Fruit fly (Drosophila melanogaster) whole organism, embryonic: ENCODE data around the gene Hmt4-20.

Source experiments
- Abd-B ChIP-seq: fragments of 200-800 bp; sonication (Bioruptor generic); optimal IDR thresholded peaks from 2 replicates; lab custom pipeline; 2018; ENCODE audit warnings: missing biosample characterization, mild to moderate bottlenecking, missing genetic modification characterization, moderate library complexity
- Aef1 ChIP-seq: fragments of 200-800 bp; sonication (Bioruptor generic); IDR thresholded peaks from 3 replicates; pipeline ENCODE4 v1.3.6; 2022; ENCODE audit warnings: missing biosample characterization, missing genetic modification characterization
- CG10366 ChIP-seq: fragments of 200-800 bp; sonication (Bioruptor generic); IDR thresholded peaks from 2 replicates; pipeline ENCODE4 v1.3.6; 2022; ENCODE audit warnings: missing biosample characterization, missing genetic modification characterization
- CG10431 ChIP-seq: fragments of 200-800 bp; sonication (Bioruptor generic); optimal IDR thresholded peaks from 3 replicates; lab custom pipeline; 2018; ENCODE audit warnings: missing biosample characterization, mild to moderate bottlenecking, missing genetic modification characterization
- CG10543 ChIP-seq: fragments of 200-800 bp; sonication (Bioruptor generic); optimal IDR thresholded peaks from 3 replicates; lab custom pipeline; 2017; ENCODE audit warnings: missing biosample characterization, mild to moderate bottlenecking, missing genetic modification characterization, moderate library complexity
- CG11085 ChIP-seq: fragments of 200-800 bp; sonication (Bioruptor generic); IDR thresholded peaks from 2 replicates; pipeline ENCODE4 v1.3.6; 2022; ENCODE audit warnings: missing biosample characterization, missing genetic modification characterization
- CG11456 ChIP-seq: fragments of 200-800 bp; sonication (Bioruptor generic); IDR thresholded peaks from 3 replicates; pipeline ENCODE4 v1.3.6; 2022; ENCODE audit warnings: missing biosample characterization, missing genetic modification characterization
- CG12155 ChIP-seq: fragments of 200-800 bp; sonication (Bioruptor generic); optimal IDR thresholded peaks from 3 replicates; lab custom pipeline; 2016; ENCODE audit warnings: missing biosample characterization, missing genetic modification characterization
- CG12299 ChIP-seq: fragments of 200-800 bp; sonication (Bioruptor generic); optimal IDR thresholded peaks from 2 replicates; lab custom pipeline; 2018; ENCODE audit warnings: missing biosample characterization, mild to moderate bottlenecking, missing genetic modification characterization
- CG12769 ChIP-seq: fragments of 200-800 bp; sonication (Bioruptor generic); optimal IDR thresholded peaks from 2 replicates; lab custom pipeline; 2019; ENCODE audit warnings: missing biosample characterization, mild to moderate bottlenecking, missing genetic modification characterization, moderate library complexity
- CG13624 ChIP-seq: fragments of 200-800 bp; sonication (Bioruptor generic); optimal IDR thresholded peaks from 2 replicates; lab custom pipeline; 2016; ENCODE audit warnings: missing biosample characterization, missing genetic modification characterization
- CG14441 ChIP-seq: fragments of 200-800 bp; sonication (Bioruptor generic); IDR thresholded peaks from 2 replicates; pipeline ENCODE4 v1.3.6; 2022; ENCODE audit warnings: missing biosample characterization, missing genetic modification characterization
- CG14965 ChIP-seq: fragments of 200-800 bp; sonication (Bioruptor generic); optimal IDR thresholded peaks from 2 replicates; lab custom pipeline; 2016; ENCODE audit warnings: missing biosample characterization, missing genetic modification characterization, borderline replicate concordance
- CG15073 ChIP-seq: fragments of 200-800 bp; sonication (Bioruptor generic); optimal IDR thresholded peaks from 2 replicates; lab custom pipeline; 2016; ENCODE audit warnings: missing biosample characterization, missing genetic modification characterization
- CG1792 ChIP-seq: fragments of 200-800 bp; sonication (Bioruptor generic); optimal IDR thresholded peaks from 2 replicates; lab custom pipeline; 2016; ENCODE audit warnings: missing biosample characterization, missing genetic modification characterization
- CG18476 ChIP-seq: fragments of 200-800 bp; sonication (Bioruptor generic); optimal IDR thresholded peaks from 2 replicates; lab custom pipeline; 2016; ENCODE audit warnings: missing biosample characterization, mild to moderate bottlenecking, missing genetic modification characterization
- CG31365 ChIP-seq: fragments of 200-800 bp; sonication (Bioruptor generic); optimal IDR thresholded peaks from 2 replicates; lab custom pipeline; 2018; ENCODE audit warnings: missing biosample characterization, mild to moderate bottlenecking, missing genetic modification characterization
- CG3163 ChIP-seq: fragments of 200-800 bp; sonication (Bioruptor generic); optimal IDR thresholded peaks from 3 replicates; lab custom pipeline; 2016; ENCODE audit warnings: missing biosample characterization, missing genetic modification characterization
- CG3726 ChIP-seq: fragments of 200-800 bp; sonication (Bioruptor generic); IDR thresholded peaks from 3 replicates; pipeline ENCODE4, ENCODE4 v1.3.6; 2022; ENCODE audit warnings: missing biosample characterization, missing genetic modification characterization
- CG6689 ChIP-seq: fragments of 200-800 bp; sonication (Bioruptor generic); IDR thresholded peaks from 2 replicates; pipeline ENCODE4 v1.3.6; 2022; ENCODE audit warnings: missing biosample characterization, missing genetic modification characterization
- CG9817 ChIP-seq: fragments of 200-800 bp; sonication (Bioruptor generic); optimal IDR thresholded peaks from 2 replicates; lab custom pipeline; 2018; ENCODE audit warnings: missing biosample characterization, mild to moderate bottlenecking, missing genetic modification characterization, moderate library complexity
- D ChIP-seq, 2 experiments: fragments of 200-800 bp in 1 of 2; fragments of >200 bp in 1 of 2; sonication (Bioruptor generic) in 1 of 2; optimal IDR thresholded peaks; 2 replicates in 1 of 2; 3 replicates in 1 of 2; lab custom pipeline; 2017; ENCODE audit warnings: mild to moderate bottlenecking in 1 of 2, missing biosample characterization in 1 of 2, missing genetic modification characterization in 1 of 2, missing genetic modification reagents in 1 of 2
- Dad ChIP-seq: fragments of 200-800 bp; sonication (Bioruptor generic); optimal IDR thresholded peaks from 3 replicates; lab custom pipeline; 2016; ENCODE audit warnings: missing biosample characterization, missing genetic modification characterization
- Dek ChIP-seq: fragments of 200-800 bp; sonication (Bioruptor generic); optimal IDR thresholded peaks from 3 replicates; lab custom pipeline; 2019; ENCODE audit warnings: missing biosample characterization, mild to moderate bottlenecking, missing genetic modification characterization, moderate library complexity
- E2f1 ChIP-seq: fragments of 200-800 bp; sonication (Bioruptor generic); IDR thresholded peaks from 2 replicates; pipeline ENCODE4 v1.3.6; 2022; ENCODE audit warnings: missing biosample characterization, missing genetic modification characterization
- Hr78 ChIP-seq, 2 experiments: fragments of 200-800 bp in 1 of 2; fragments of >200 bp in 1 of 2; sonication (Bioruptor generic) in 1 of 2; optimal IDR thresholded peaks; 2 replicates each; lab custom pipeline; 2017 to 2019; ENCODE audit warnings: missing biosample characterization in 2 of 2, missing genetic modification characterization in 2 of 2, mild to moderate bottlenecking in 1 of 2, moderate library complexity in 1 of 2
- Hsf ChIP-seq: fragments of 200-800 bp; sonication (Bioruptor generic); optimal IDR thresholded peaks from 3 replicates; lab custom pipeline; 2016; ENCODE audit warnings: missing biosample characterization, missing genetic modification characterization
- Mrtf ChIP-seq: fragments of 200-800 bp; sonication (Bioruptor generic); IDR thresholded peaks from 3 replicates; pipeline ENCODE4 v1.3.6; 2022; ENCODE audit warnings: missing biosample characterization, missing genetic modification characterization
- Six4 ChIP-seq: fragments of 200-800 bp; sonication (Bioruptor generic); optimal IDR thresholded peaks from 2 replicates; lab custom pipeline; 2016; ENCODE audit warnings: missing biosample characterization, missing genetic modification characterization
- Sry-β ChIP-seq: fragments of 200-800 bp; sonication (Bioruptor generic); optimal IDR thresholded peaks from 2 replicates; lab custom pipeline; 2018; ENCODE audit warnings: missing biosample characterization, mild to moderate bottlenecking, missing genetic modification characterization, moderate library complexity
- Taf1 ChIP-seq: fragments of 200-800 bp; sonication (Bioruptor generic); IDR thresholded peaks from 2 replicates; pipeline ENCODE4 v1.3.6; 2022; ENCODE audit warnings: missing biosample characterization, missing genetic modification characterization
- Trl ChIP-seq, 3 experiments: fragments of >200 bp in 2 of 3; fragments of 200-800 bp in 1 of 3; sonication (Bioruptor generic) in 1 of 3; optimal IDR thresholded peaks; 2 replicates in 1 of 3; 3 replicates in 2 of 3; lab custom pipeline; 2016 to 2017; ENCODE audit warnings: missing biosample characterization in 1 of 3, missing genetic modification characterization in 1 of 3
- bab2 ChIP-seq: fragments of 200-800 bp; sonication (Bioruptor generic); optimal IDR thresholded peaks from 2 replicates; lab custom pipeline; 2016; ENCODE audit warnings: missing biosample characterization, missing genetic modification characterization
- cas ChIP-seq: fragments of 200-800 bp; sonication (Bioruptor generic); IDR thresholded peaks from 2 replicates; pipeline ENCODE4 v1.3.6; 2022; ENCODE audit warnings: missing biosample characterization, missing genetic modification characterization
- crp ChIP-seq, 2 experiments: fragments of 200-800 bp; sonication (Bioruptor generic); optimal IDR thresholded peaks; 2 replicates in 1 of 2; 3 replicates in 1 of 2; lab custom pipeline; 2017; ENCODE audit warnings: missing biosample characterization in 2 of 2, missing genetic modification characterization in 2 of 2, mild to moderate bottlenecking in 1 of 2, moderate library complexity in 1 of 2
- dm ChIP-seq: fragments of 200-800 bp; sonication (Bioruptor generic); optimal IDR thresholded peaks from 3 replicates; lab custom pipeline; 2016; ENCODE audit warnings: missing biosample characterization, missing genetic modification characterization
- gcm2 ChIP-seq: fragments of 200-800 bp; sonication (Bioruptor generic); optimal IDR thresholded peaks from 2 replicates; lab custom pipeline; 2016; ENCODE audit warnings: missing biosample characterization, missing genetic modification characterization
- gro ChIP-seq: fragments of 200-800 bp; sonication (Bioruptor generic); optimal IDR thresholded peaks from 2 replicates; lab custom pipeline; 2016; ENCODE audit warnings: missing biosample characterization, missing genetic modification characterization
- her ChIP-seq: fragments of 200-800 bp; sonication (Bioruptor generic); optimal IDR thresholded peaks from 2 replicates; lab custom pipeline; 2016; ENCODE audit warnings: missing biosample characterization, missing genetic modification characterization
- kah ChIP-seq: fragments of 200-800 bp; sonication (Bioruptor generic); optimal IDR thresholded peaks from 2 replicates; lab custom pipeline; 2018; ENCODE audit warnings: missing biosample characterization, mild to moderate bottlenecking, missing genetic modification characterization
- klu ChIP-seq: fragments of 200-800 bp; sonication (Bioruptor generic); IDR thresholded peaks from 2 replicates; pipeline ENCODE4 v1.3.6; 2022; ENCODE audit warnings: missing biosample characterization, missing genetic modification characterization
- pho ChIP-seq: fragments of 200-800 bp; sonication (Bioruptor generic); optimal IDR thresholded peaks from 2 replicates; lab custom pipeline; 2016; ENCODE audit warnings: missing biosample characterization, missing genetic modification characterization
- pnt ChIP-seq: fragments of 200-800 bp; sonication (Bioruptor generic); optimal IDR thresholded peaks from 3 replicates; lab custom pipeline; 2016; ENCODE audit warnings: missing biosample characterization, missing genetic modification characterization
- sens ChIP-seq: fragments of 200-800 bp; sonication (Bioruptor generic); peaks from one replicate; lab custom pipeline; 2016; ENCODE audit warnings: missing biosample characterization, missing genetic modification characterization
- seq ChIP-seq: fragments of 200-800 bp; sonication (Bioruptor generic); IDR thresholded peaks from 2 replicates; pipeline ENCODE4 v1.3.6; 2022; ENCODE audit warnings: missing biosample characterization, missing genetic modification characterization
- sug ChIP-seq: fragments of 200-800 bp; optimal IDR thresholded peaks from 2 replicates; lab custom pipeline; 2019; ENCODE audit warnings: missing biosample characterization, mild to moderate bottlenecking, missing genetic modification characterization, moderate library complexity
- trh ChIP-seq: fragments of 200-800 bp; sonication (Bioruptor generic); optimal IDR thresholded peaks from 2 replicates; lab custom pipeline; 2016; ENCODE audit warnings: missing biosample characterization, missing genetic modification characterization
- twi ChIP-seq: fragments of 200-800 bp; optimal IDR thresholded peaks from 2 replicates; lab custom pipeline; 2019; ENCODE audit warnings: missing biosample characterization, mild to moderate bottlenecking, missing genetic modification characterization, moderate library complexity
- unpg ChIP-seq: fragments of 200-800 bp; sonication (Bioruptor generic); optimal IDR thresholded peaks from 3 replicates; lab custom pipeline; 2018; ENCODE audit warnings: missing biosample characterization, mild to moderate bottlenecking, missing genetic modification characterization, moderate library complexity

Gene Hmt4-20

dm6 chrX:686437-686972 lies 30.7 kb upstream of the Hmt4-20 start, which contains the start of gene sdk (continued):
- TF ChIP-seq sens (GFP tag; lab: Kevin White, UChicago) (peak; percentile 99), pho (GFP tag; lab: Kevin White, UChicago) (peak; percentile 91), E2f1 (GFP tag; lab: Robert Waterston, UW) (peak; percentile 86), twi (peak; percentile 80), sug (tag; lab: Kevin White, UChicago) (peak; percentile 84), CG3726 (GFP tag; lab: Robert Waterston, UW) (peak; percentile 76; the same call in 2 of the 3 replicates), CG14441 (GFP tag; lab: Robert Waterston, UW) (peak; percentile 79), CG6689 (GFP tag; lab: Robert Waterston, UW) (peak; percentile 92), trh (GFP tag; lab: Kevin White, UChicago) (peak; percentile 78), CG15073 (GFP tag; lab: Kevin White, UChicago) (peak; percentile 65), CG12769 (tag; lab: Kevin White, UChicago) (peak; percentile 85), Dek (tag; lab: Kevin White, UChicago) (peak; percentile 83), Sry-β (peak; percentile 36), pnt (GFP tag; lab: Kevin White, UChicago) (peak; percentile 93), Trl (optimal IDR thresholded peaks at IDR 0.05; lab: Kevin White, UChicago) (no peak), Trl (GFP tag; optimal IDR thresholded peaks at IDR 0.05; lab: Kevin White, UChicago) (peak; percentile 94), CG18476 (GFP tag; lab: Kevin White, UChicago) (peak; percentile 80), CG31365 (tag; lab: Kevin White, UChicago) (peak; percentile 65), unpg (GFP tag; lab: Kevin White, UChicago) (peak; percentile 90), CG12155 (GFP tag; lab: Kevin White, UChicago) (peak; percentile 88), gcm2 (GFP tag; lab: Kevin White, UChicago) (peak; percentile 81), D (optimal IDR thresholded peaks at IDR 0.05; lab: Kevin White, UChicago) (peak; percentile 76), D (GFP tag; optimal IDR thresholded peaks at IDR 0.05; lab: Kevin White, UChicago) (peak; percentile 91), CG10543 (peak; percentile 93), CG14965 (GFP tag; lab: Kevin White, UChicago) (peak; percentile 68), CG9817 (tag; lab: Kevin White, UChicago) (peak; percentile 83), Aef1 (GFP tag; lab: Robert Waterston, UW) (peak; percentile 79), CG11085 (peak; percentile 69), Hr78 (GFP tag; optimal IDR thresholded peaks at IDR 0.05; lab: Kevin White, UChicago) (peak in 1 of 2 experiments; percentile 75), Taf1 (peak; percentile 75), CG10431 (GFP tag; lab: Kevin White, UChicago) (peak; percentile 98), CG13624 (GFP tag; lab: Kevin White, UChicago) (peak; percentile 88), Mrtf (GFP tag; lab: Robert Waterston, UW) (peak; percentile 78; the same call in 2 of the 3 replicates), Dad (GFP tag; lab: Kevin White, UChicago) (peak; percentile 89), Six4 (GFP tag; lab: Kevin White, UChicago) (peak; percentile 91), gro (GFP tag; lab: Kevin White, UChicago) (peak; percentile 88), bab2 (GFP tag; lab: Kevin White, UChicago) (peak; percentile 89), CG1792 (GFP tag; lab: Kevin White, UChicago) (peak; percentile 84), kah (GFP tag; lab: Kevin White, UChicago) (peak; percentile 71), cas (peak; percentile 32; the same call in 1 of the 2 replicates), CG10366 (GFP tag; lab: Robert Waterston, UW) (peak; percentile 83), her (peak; percentile 89), crp (GFP tag; optimal IDR thresholded peaks at IDR 0.05; lab: Kevin White, UChicago) (peak in 1 of 2 experiments; percentile 51), klu (GFP tag; lab: Robert Waterston, UW) (peak; percentile 81), Hsf (GFP tag; lab: Kevin White, UChicago) (peak; percentile 92), seq (GFP tag; lab: Robert Waterston, UW) (peak; percentile 90), dm (peak; percentile 86), CG11456 (peak; percentile 78; the same call in 2 of the 3 replicates), Abd-B (GFP tag; lab: Kevin White, UChicago) (peak; percentile 84), CG3163 (GFP tag; lab: Kevin White, UChicago) (peak; percentile 80), CG12299 (tag; lab: Kevin White, UChicago) (peak; percentile 88)
